Fruit fly (Drosophila melanogaster) whole organism, embryonic: ENCODE results near the gene waw.
A peak's percentile ranks its signal among the peaks of the same experiment; 100 is the strongest.

Source experiments
- CG10321 ChIP-seq: fragments of 200-800 bp; sonication (Bioruptor generic); IDR thresholded peaks from 2 replicates; pipeline ENCODE4 v1.3.6; 2022; ENCODE audit warnings: missing biosample characterization, missing genetic modification characterization
- CG10366 ChIP-seq: fragments of 200-800 bp; sonication (Bioruptor generic); IDR thresholded peaks from 2 replicates; pipeline ENCODE4 v1.3.6; 2022; ENCODE audit warnings: missing biosample characterization, missing genetic modification characterization
- CG10431 ChIP-seq: fragments of 200-800 bp; sonication (Bioruptor generic); optimal IDR thresholded peaks from 3 replicates; lab custom pipeline; 2018; ENCODE audit warnings: missing biosample characterization, mild to moderate bottlenecking, missing genetic modification characterization
- CG12769 ChIP-seq: fragments of 200-800 bp; sonication (Bioruptor generic); optimal IDR thresholded peaks from 2 replicates; lab custom pipeline; 2019; ENCODE audit warnings: missing biosample characterization, mild to moderate bottlenecking, missing genetic modification characterization, moderate library complexity
- CG13123 ChIP-seq: fragments of 200-800 bp; sonication (Bioruptor generic); optimal IDR thresholded peaks from 2 replicates; lab custom pipeline; 2016; ENCODE audit warnings: missing biosample characterization, missing genetic modification characterization
- CG13296 ChIP-seq: fragments of 200-800 bp; sonication (Bioruptor generic); optimal IDR thresholded peaks from 3 replicates; lab custom pipeline; 2018; ENCODE audit warnings: missing biosample characterization, mild to moderate bottlenecking, missing genetic modification characterization
- CG1832 ChIP-seq: fragments of 200-800 bp; sonication (Bioruptor generic); optimal IDR thresholded peaks from 2 replicates; lab custom pipeline; 2017; ENCODE audit warnings: missing biosample characterization, mild to moderate bottlenecking, missing genetic modification characterization, inconsistent platforms
- CG18476 ChIP-seq: fragments of 200-800 bp; sonication (Bioruptor generic); optimal IDR thresholded peaks from 2 replicates; lab custom pipeline; 2016; ENCODE audit warnings: missing biosample characterization, mild to moderate bottlenecking, missing genetic modification characterization
- CG30020 ChIP-seq: fragments of 200-800 bp; optimal IDR thresholded peaks from 2 replicates; lab custom pipeline; 2019; ENCODE audit warnings: missing biosample characterization, mild to moderate bottlenecking, missing genetic modification characterization, moderate library complexity
- CG32772 ChIP-seq: fragments of 200-800 bp; sonication (Bioruptor generic); IDR thresholded peaks from 2 replicates; pipeline ENCODE4 v1.3.6; 2022; ENCODE audit warnings: missing biosample characterization, missing genetic modification characterization
- CG3407 ChIP-seq: fragments of 200-800 bp; sonication (Bioruptor generic); optimal IDR thresholded peaks from 2 replicates; lab custom pipeline; 2018; ENCODE audit warnings: missing biosample characterization, mild to moderate bottlenecking, missing genetic modification characterization
- CG4360 ChIP-seq: fragments of 200-800 bp; sonication (Bioruptor generic); IDR thresholded peaks from 2 replicates; pipeline ENCODE4 v1.3.6; 2022; ENCODE audit warnings: missing biosample characterization, missing genetic modification characterization
- CG43689 ChIP-seq: fragments of 200-800 bp; sonication (Bioruptor generic); IDR thresholded peaks from 2 replicates; pipeline ENCODE4 v1.3.6; 2022; ENCODE audit warnings: missing biosample characterization, missing genetic modification characterization
- CG7357 ChIP-seq: fragments of 200-800 bp; sonication (Bioruptor generic); IDR thresholded peaks from 3 replicates; pipeline ENCODE4 v1.3.6; 2022; ENCODE audit warnings: missing biosample characterization, missing genetic modification characterization
- CG7745 ChIP-seq: fragments of 200-800 bp; sonication (Bioruptor generic); optimal IDR thresholded peaks from 2 replicates; lab custom pipeline; 2018; ENCODE audit warnings: missing biosample characterization, mild to moderate bottlenecking, missing genetic modification characterization, moderate library complexity
- CG7963 ChIP-seq: fragments of 200-800 bp; sonication (Bioruptor generic); IDR thresholded peaks from 3 replicates; pipeline ENCODE4 v1.3.6; 2022; ENCODE audit warnings: missing biosample characterization, missing genetic modification characterization; ENCODE audit not compliant: partially characterized antibody
- CG7987 ChIP-seq: fragments of 200-800 bp; sonication (Bioruptor generic); optimal IDR thresholded peaks from 2 replicates; lab custom pipeline; 2018; ENCODE audit warnings: missing biosample characterization, mild to moderate bottlenecking, missing genetic modification characterization, moderate library complexity
- CG8388 ChIP-seq: fragments of 200-800 bp; sonication (Bioruptor generic); optimal IDR thresholded peaks from 2 replicates; lab custom pipeline; 2019; ENCODE audit warnings: missing biosample characterization, mild to moderate bottlenecking, missing genetic modification characterization, moderate library complexity
- CG8478 ChIP-seq: fragments of >200 bp; optimal IDR thresholded peaks from 2 replicates; lab custom pipeline; 2018
- HLH4C ChIP-seq: fragments of 200-800 bp; sonication (Bioruptor generic); IDR thresholded peaks from 3 replicates; pipeline ENCODE4 v1.3.6; 2022; ENCODE audit warnings: missing biosample characterization, missing genetic modification characterization; ENCODE audit not compliant: partially characterized antibody
- HmgD ChIP-seq: fragments of 200-800 bp; sonication (Bioruptor generic); optimal IDR thresholded peaks from 3 replicates; lab custom pipeline; 2016; ENCODE audit warnings: missing biosample characterization, missing genetic modification characterization
- Hr78 ChIP-seq, 2 experiments: fragments of 200-800 bp in 1 of 2; fragments of >200 bp in 1 of 2; sonication (Bioruptor generic) in 1 of 2; optimal IDR thresholded peaks; 2 replicates each; lab custom pipeline; 2017 to 2019; ENCODE audit warnings: missing biosample characterization in 2 of 2, missing genetic modification characterization in 2 of 2, mild to moderate bottlenecking in 1 of 2, moderate library complexity in 1 of 2
- Lim3 ChIP-seq: fragments of 200-800 bp; sonication (Bioruptor generic); IDR thresholded peaks from 2 replicates; pipeline ENCODE4 v1.3.6; 2022; ENCODE audit warnings: missing biosample characterization, missing genetic modification characterization
- MBD-R2 ChIP-seq: fragments of 200-800 bp; sonication (Bioruptor generic); IDR thresholded peaks from 2 replicates; pipeline ENCODE4 v1.3.6; 2022; ENCODE audit warnings: missing biosample characterization, missing genetic modification characterization
- Pdp1 ChIP-seq, 2 experiments: fragments of 200-800 bp; sonication (Bioruptor generic); optimal IDR thresholded peaks; 3 replicates each; lab custom pipeline; 2016; ENCODE audit warnings: missing biosample characterization in 2 of 2, missing genetic modification characterization in 2 of 2, mild to moderate bottlenecking in 1 of 2, moderate library complexity in 1 of 2
- Spps ChIP-seq: fragments of 200-800 bp; sonication (Bioruptor generic); optimal IDR thresholded peaks from 2 replicates; lab custom pipeline; 2018; ENCODE audit warnings: missing biosample characterization, mild to moderate bottlenecking, missing genetic modification characterization
- Trl ChIP-seq, 3 experiments: fragments of >200 bp in 2 of 3; fragments of 200-800 bp in 1 of 3; sonication (Bioruptor generic) in 1 of 3; optimal IDR thresholded peaks; 2 replicates in 1 of 3; 3 replicates in 2 of 3; lab custom pipeline; 2016 to 2017; ENCODE audit warnings: missing biosample characterization in 1 of 3, missing genetic modification characterization in 1 of 3
- bigmax ChIP-seq: fragments of 200-800 bp; sonication (Bioruptor generic); optimal IDR thresholded peaks from 2 replicates; lab custom pipeline; 2018; ENCODE audit warnings: missing biosample characterization, mild to moderate bottlenecking, missing genetic modification characterization
- caup ChIP-seq: fragments of 200-800 bp; sonication (Bioruptor generic); optimal IDR thresholded peaks from 3 replicates; lab custom pipeline; 2017; ENCODE audit warnings: missing biosample characterization, mild to moderate bottlenecking, missing genetic modification characterization, moderate library complexity; ENCODE audit not compliant: severe bottlenecking
- chinmo ChIP-seq: fragments of 200-800 bp; sonication (Bioruptor generic); IDR thresholded peaks from 4 replicates; pipeline ENCODE4 v1.3.6; 2022; ENCODE audit warnings: missing biosample characterization, missing genetic modification characterization; ENCODE audit not compliant: partially characterized antibody
- crp ChIP-seq, 2 experiments: fragments of 200-800 bp; sonication (Bioruptor generic); optimal IDR thresholded peaks; 2 replicates in 1 of 2; 3 replicates in 1 of 2; lab custom pipeline; 2017; ENCODE audit warnings: missing biosample characterization in 2 of 2, missing genetic modification characterization in 2 of 2, mild to moderate bottlenecking in 1 of 2, moderate library complexity in 1 of 2
- dan ChIP-seq: fragments of 200-800 bp; sonication (Bioruptor generic); IDR thresholded peaks from 2 replicates; pipeline ENCODE4 v1.3.6; 2022; ENCODE audit warnings: missing biosample characterization, missing genetic modification characterization
- gt ChIP-seq: fragments of 200-800 bp; sonication (Bioruptor generic); IDR thresholded peaks from 2 replicates; pipeline ENCODE4 v1.3.6; 2022; ENCODE audit warnings: missing biosample characterization, missing genetic modification characterization
- jigr1 ChIP-seq: fragments of 200-800 bp; sonication (Bioruptor generic); IDR thresholded peaks from 3 replicates; pipeline ENCODE4 v1.3.6; 2022; ENCODE audit warnings: missing biosample characterization, missing genetic modification characterization
- lov ChIP-seq, 2 experiments: fragments of 200-800 bp in 1 of 2; fragments of >200 bp in 1 of 2; sonication (Bioruptor generic) in 1 of 2; IDR thresholded peaks in 1 of 2; optimal IDR thresholded peaks in 1 of 2; 2 replicates in 1 of 2; 3 replicates in 1 of 2; pipeline versions ENCODE4 v1.3.6 to Lab custom; 2017 to 2022; ENCODE audit warnings: missing biosample characterization in 1 of 2, missing genetic modification characterization in 1 of 2
- maf-S ChIP-seq: fragments of 200-800 bp; sonication (Bioruptor generic); optimal IDR thresholded peaks from 2 replicates; lab custom pipeline; 2016; ENCODE audit warnings: missing biosample characterization, missing genetic modification characterization
- phol ChIP-seq: fragments of 200-800 bp; sonication (Bioruptor generic); optimal IDR thresholded peaks from 3 replicates; lab custom pipeline; 2018; ENCODE audit warnings: missing biosample characterization, mild to moderate bottlenecking, missing genetic modification characterization, moderate library complexity
- rib ChIP-seq: fragments of 200-800 bp; sonication (Bioruptor generic); IDR thresholded peaks from 2 replicates; pipeline ENCODE4 v1.3.6; 2022; ENCODE audit warnings: missing biosample characterization, missing genetic modification characterization
- ro ChIP-seq: fragments of 200-800 bp; sonication (Bioruptor generic); IDR thresholded peaks from 2 replicates; pipeline ENCODE4 v1.3.6; 2022; ENCODE audit warnings: missing biosample characterization, missing genetic modification characterization
- sc ChIP-seq, 3 experiments: fragments of >200 bp in 2 of 3; fragments of 200-800 bp in 1 of 3; sonication (Bioruptor generic) in 1 of 3; optimal IDR thresholded peaks; 2 replicates in 2 of 3; 3 replicates in 1 of 3; lab custom pipeline; 2017; ENCODE audit warnings: mild to moderate bottlenecking in 1 of 3, missing biosample characterization in 1 of 3, missing genetic modification characterization in 1 of 3, missing genetic modification reagents in 1 of 3
- sima ChIP-seq: fragments of 200-800 bp; sonication (Bioruptor generic); optimal IDR thresholded peaks from 2 replicates; lab custom pipeline; 2016; ENCODE audit warnings: missing biosample characterization, missing genetic modification characterization
- slbo ChIP-seq: fragments of 200-800 bp; sonication (Bioruptor generic); IDR thresholded peaks from 2 replicates; pipeline ENCODE4 v1.3.6; 2022; ENCODE audit warnings: missing biosample characterization, missing genetic modification characterization
- sqz ChIP-seq: fragments of 200-800 bp; sonication (Bioruptor generic); optimal IDR thresholded peaks from 3 replicates; lab custom pipeline; 2018; ENCODE audit warnings: missing biosample characterization, mild to moderate bottlenecking, missing genetic modification characterization
- stwl ChIP-seq: fragments of 200-800 bp; sonication (Bioruptor generic); optimal IDR thresholded peaks from 3 replicates; lab custom pipeline; 2018; ENCODE audit warnings: missing biosample characterization, mild to moderate bottlenecking, missing genetic modification characterization, moderate library complexity
- sug ChIP-seq: fragments of 200-800 bp; optimal IDR thresholded peaks from 2 replicates; lab custom pipeline; 2019; ENCODE audit warnings: missing biosample characterization, mild to moderate bottlenecking, missing genetic modification characterization, moderate library complexity
- trem ChIP-seq: fragments of 200-800 bp; optimal IDR thresholded peaks from 3 replicates; lab custom pipeline; 2019; ENCODE audit warnings: missing biosample characterization, mild to moderate bottlenecking, missing genetic modification characterization, moderate library complexity
- wek ChIP-seq: fragments of 200-800 bp; sonication (Bioruptor generic); optimal IDR thresholded peaks from 3 replicates; lab custom pipeline; 2018; ENCODE audit warnings: missing biosample characterization, mild to moderate bottlenecking, missing genetic modification characterization, moderate library complexity
- zfh2 ChIP-seq: fragments of 200-800 bp; sonication (Bioruptor generic); optimal IDR thresholded peaks from 2 replicates; lab custom pipeline; 2016; ENCODE audit warnings: missing biosample characterization, missing genetic modification characterization

waw gene

DNA sequence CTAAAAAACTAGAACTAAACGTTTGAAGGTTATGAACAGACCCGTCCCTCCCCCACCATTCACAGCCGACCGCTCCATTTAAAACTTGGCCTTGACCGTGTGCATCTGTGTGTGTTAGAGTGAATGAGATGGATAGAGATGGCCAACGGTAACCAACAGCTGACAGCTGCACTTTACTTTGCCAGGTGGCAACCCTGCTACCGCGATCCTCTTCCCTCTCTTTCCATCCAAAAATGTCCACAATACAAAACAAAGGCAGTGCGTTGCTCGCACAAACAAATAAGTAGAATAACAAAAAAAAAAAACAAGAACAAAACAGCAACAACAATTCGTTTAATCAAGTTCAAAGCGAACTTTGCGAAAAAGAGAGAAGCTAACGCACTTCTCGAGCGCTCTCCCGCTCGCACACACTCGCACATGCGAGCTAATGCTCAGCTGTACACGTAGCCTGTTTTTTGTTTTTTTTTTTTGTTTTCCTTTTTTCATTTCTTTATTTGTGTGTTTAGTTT is 5.6 kb downstream of the waw start (continued):
- TF ChIP-seq wek (GFP tag; lab: Kevin White, UChicago) (no peak), phol (tag; lab: Kevin White, UChicago) (peak; percentile 4), CG12769 (tag; lab: Kevin White, UChicago) (peak; percentile 43), Hr78 (GFP tag; optimal IDR thresholded peaks at IDR 0.05; lab: Kevin White, UChicago) (peak in 1 of 2 experiments; percentile 66), sqz (GFP tag; lab: Kevin White, UChicago) (peak; percentile 22), HLH4C (0 out of 3 replicates have a peak, but pooled peaks have one; percentile 10), bigmax (GFP tag; lab: Kevin White, UChicago) (peak; percentile 94), ro (no peak), caup (no peak), crp (GFP tag; optimal IDR thresholded peaks at IDR 0.05; lab: Kevin White, UChicago) (peak in 1 of 2 experiments; percentile 84), CG4360 (GFP tag; lab: Robert Waterston, UW) (no peak), gt (GFP tag; lab: Robert Waterston, UW) (no peak), CG10321 (GFP tag; lab: Robert Waterston, UW) (peak; percentile 68), CG7357 (GFP tag; lab: Robert Waterston, UW) (0 out of 3 replicates have a peak, but pooled peaks have one; percentile 31), sima (GFP tag; lab: Kevin White, UChicago) (no peak), MBD-R2 (GFP tag; lab: Robert Waterston, UW) (peak; percentile 24; the same call in 1 of the 2 replicates), CG43689 (no peak), sc (optimal IDR thresholded peaks at IDR 0.05; lab: Kevin White, UChicago) (no peak), sc (GFP tag; optimal IDR thresholded peaks at IDR 0.05; lab: Kevin White, UChicago) (no peak), Trl (optimal IDR thresholded peaks at IDR 0.05; lab: Kevin White, UChicago) (peak; percentile 34 to 69), Trl (GFP tag; optimal IDR thresholded peaks at IDR 0.05; lab: Kevin White, UChicago) (no peak), CG3407 (no peak), CG13123 (GFP tag; lab: Kevin White, UChicago) (no peak), lov (optimal IDR thresholded peaks at IDR 0.05; lab: Kevin White, UChicago) (no peak), lov (GFP tag; IDR thresholded peaks at IDR 0.05; lab: Robert Waterston, UW) (no peak), Spps (no peak), HmgD (GFP tag; lab: Kevin White, UChicago) (no peak), CG30020 (tag; lab: Kevin White, UChicago) (no peak), slbo (no peak), CG10366 (GFP tag; lab: Robert Waterston, UW) (no peak), CG18476 (GFP tag; lab: Kevin White, UChicago) (no peak), CG32772 (GFP tag; lab: Robert Waterston, UW) (0 out of 2 replicates have a peak, but pooled peaks have one; percentile 7), CG1832 (GFP tag; lab: Kevin White, UChicago) (peak; percentile 74), CG13296 (no peak), chinmo (GFP tag; lab: Robert Waterston, UW) (peak; percentile 98), Pdp1 (GFP tag; optimal IDR thresholded peaks at IDR 0.05; lab: Kevin White, UChicago) (no peak), sug (peak; percentile 7), zfh2 (GFP tag; lab: Kevin White, UChicago) (no peak), maf-S (GFP tag; lab: Kevin White, UChicago) (no peak), rib (GFP tag; lab: Robert Waterston, UW) (peak; percentile 74), dan (GFP tag; lab: Robert Waterston, UW) (no peak), CG8388 (GFP tag; lab: Kevin White, UChicago) (no peak), CG7987 (GFP tag; lab: Kevin White, UChicago) (no peak), Lim3 (GFP tag; lab: Robert Waterston, UW) (no peak), stwl (tag; lab: Kevin White, UChicago) (peak; percentile 15), CG7963 (0 out of 3 replicates have a peak, but pooled peaks have one; percentile 18), CG7745 (no peak), CG8478 (lab: Kevin White, UChicago) (peak; percentile 33), CG10431 (no peak), trem (peak; percentile 16), jigr1 (GFP tag; lab: Robert Waterston, UW) (no peak)
